Fruit fly (Drosophila melanogaster) whole organism, wandering third instar larva: ENCODE results near the gene msd5.

Source experiments
- Dfd ChIP-seq: fragments of >200 bp; optimal IDR thresholded peaks from 2 replicates; lab custom pipeline; 2017; ENCODE audit warnings: missing biosample characterization, missing genetic modification characterization
- N ChIP-seq: fragments of >200 bp; optimal IDR thresholded peaks from 2 replicates; lab custom pipeline; 2018; ENCODE audit warnings: missing biosample characterization, missing external identifiers, missing genetic modification characterization
- Vsx2 ChIP-seq: fragments of 200-300, 225-300 bp; sonication (Bioruptor generic); optimal IDR thresholded peaks from 2 replicates; lab custom pipeline; 2018; ENCODE audit warnings: missing biosample characterization, missing genetic modification characterization; ENCODE audit not compliant: partially characterized antibody
- br ChIP-seq: fragments of 200-800 bp; sonication (Bioruptor generic); optimal IDR thresholded peaks from 2 replicates; lab custom pipeline; 2016; ENCODE audit warnings: missing biosample characterization, missing genetic modification characterization
- h ChIP-seq: fragments of 200-800 bp; sonication (Bioruptor generic); optimal IDR thresholded peaks from 3 replicates; lab custom pipeline; 2016; ENCODE audit warnings: missing biosample characterization, mild to moderate bottlenecking, missing genetic modification characterization
- sv ChIP-seq: fragments of 200-800 bp; sonication (Bioruptor generic); optimal IDR thresholded peaks from 3 replicates; lab custom pipeline; 2016; ENCODE audit warnings: missing biosample characterization, missing genetic modification characterization

dm6 chr3L:1295693-1296092 lies 37.3 kb downstream of the msd5 start, which contains the start of gene Rabex-5:
- TF ChIP-seq br (GFP tag; lab: Kevin White, UChicago) (no peak), Dfd (GFP tag; lab: Kevin White, UChicago) (no peak), h (GFP tag; lab: Kevin White, UChicago) (no peak), Vsx2 (no peak), N (GFP tag; lab: Kevin White, UChicago) (no peak), sv (no peak)
